Worm (Caenorhabditis elegans): ENCODE results near the gene tin-9.2.

tin-9.2 gene

ce11 chrIV:13104900-13105299, 6.1 kb downstream of the tin-9.2 start, which contains the start of gene rde-11:
Gene rde-11, plus strand, starts transcription at chrIV:13105200.
- no peak for TF ChIP-seq ztf-23 (GFP tag; IDR thresholded peaks at IDR 0.05)
- no peak for TF ChIP-seq klf-2 (GFP tag; conservative IDR thresholded peaks at IDR 0.05)
- TF ChIP-seq med-1 (GFP tag; optimal IDR thresholded peaks at IDR 0.05; ENCODE audit: insufficient read depth): no peak
- TF ChIP-seq cog-1 (tag; optimal IDR thresholded peaks at IDR 0.05): no peak
- no peak for TF ChIP-seq T22C8.4 (GFP tag; IDR thresholded peaks at IDR 0.05)
- TF ChIP-seq flt-1 (GFP tag; IDR thresholded peaks at IDR 0.05): no peak
- no peak for TF ChIP-seq tab-1 (GFP tag; IDR thresholded peaks at IDR 0.05)
- TF ChIP-seq ztf-29 (GFP tag; IDR thresholded peaks at IDR 0.05): no peak
- TF ChIP-seq ref-1 (GFP tag; conservative IDR thresholded peaks at IDR 0.05): no peak

- TF ChIP-seq ztf-29 (GFP tag; IDR thresholded peaks at IDR 0.05) (no peak), ztf-23 (GFP tag; IDR thresholded peaks at IDR 0.05) (no peak), cog-1 (tag; optimal IDR thresholded peaks at IDR 0.05) (no peak), T22C8.4 (GFP tag; IDR thresholded peaks at IDR 0.05) (no peak), med-1 (GFP tag; optimal IDR thresholded peaks at IDR 0.05; ENCODE audit: insufficient read depth) (no peak), flt-1 (GFP tag; IDR thresholded peaks at IDR 0.05) (no peak), tab-1 (GFP tag; IDR thresholded peaks at IDR 0.05) (no peak), ref-1 (GFP tag; conservative IDR thresholded peaks at IDR 0.05) (no peak), klf-2 (GFP tag; conservative IDR thresholded peaks at IDR 0.05) (no peak)
Observed at ce11 chrIV:13107359-13107758, 8.6 kb downstream of the tin-9.2 start, which contains the start of gene B0564.2. Gene B0564.2, plus strand, starts transcription at chrIV:13107659.

DNA sequence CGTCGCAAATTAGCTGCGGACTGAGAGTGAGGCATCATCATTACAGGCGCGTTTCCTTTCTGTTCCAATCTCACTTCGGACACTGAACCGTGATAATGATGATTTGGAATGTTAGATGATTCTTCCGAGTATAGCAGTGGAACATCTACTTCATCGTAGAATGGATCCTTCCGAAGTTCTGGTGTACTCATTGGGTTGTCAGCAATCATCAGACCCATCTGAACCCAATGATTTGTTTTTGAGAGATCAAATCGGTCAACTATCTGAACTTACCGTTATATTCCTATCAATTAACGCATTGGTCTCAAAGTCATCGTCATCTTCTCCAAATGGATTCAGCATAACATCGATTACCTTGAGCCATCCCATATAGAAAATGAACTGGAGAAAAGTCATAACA, 9.6 kb downstream of the tin-9.2 start:
- no peak for TF ChIP-seq flt-1 (GFP tag; IDR thresholded peaks at IDR 0.05)
- no peak for TF ChIP-seq klf-2 (GFP tag; conservative IDR thresholded peaks at IDR 0.05)
- TF ChIP-seq med-1 (GFP tag; optimal IDR thresholded peaks at IDR 0.05; ENCODE audit: insufficient read depth): no peak
- no peak for TF ChIP-seq tab-1 (GFP tag; IDR thresholded peaks at IDR 0.05)
- TF ChIP-seq ztf-29 (GFP tag; IDR thresholded peaks at IDR 0.05): no peak
- no peak for TF ChIP-seq ztf-23 (GFP tag; IDR thresholded peaks at IDR 0.05)
- no peak for TF ChIP-seq T22C8.4 (GFP tag; IDR thresholded peaks at IDR 0.05)
- no peak for TF ChIP-seq ref-1 (GFP tag; conservative IDR thresholded peaks at IDR 0.05)

- TF ChIP-seq ztf-23 (GFP tag; IDR thresholded peaks at IDR 0.05) (no peak), ref-1 (GFP tag; conservative IDR thresholded peaks at IDR 0.05) (no peak), cog-1 (tag; optimal IDR thresholded peaks at IDR 0.05) (no peak), flt-1 (GFP tag; IDR thresholded peaks at IDR 0.05) (no peak), med-1 (GFP tag; optimal IDR thresholded peaks at IDR 0.05; ENCODE audit: insufficient read depth) (no peak), T22C8.4 (GFP tag; IDR thresholded peaks at IDR 0.05) (no peak), klf-2 (GFP tag; conservative IDR thresholded peaks at IDR 0.05) (no peak), tab-1 (GFP tag; IDR thresholded peaks at IDR 0.05) (no peak), ztf-29 (GFP tag; IDR thresholded peaks at IDR 0.05) (no peak)
Observed at ce11 chrIV:13109751-13110150, 11.0 kb downstream of the tin-9.2 start, which contains the start of gene best-1. Gene best-1, minus strand, starts transcription at chrIV:13109779.

DNA sequence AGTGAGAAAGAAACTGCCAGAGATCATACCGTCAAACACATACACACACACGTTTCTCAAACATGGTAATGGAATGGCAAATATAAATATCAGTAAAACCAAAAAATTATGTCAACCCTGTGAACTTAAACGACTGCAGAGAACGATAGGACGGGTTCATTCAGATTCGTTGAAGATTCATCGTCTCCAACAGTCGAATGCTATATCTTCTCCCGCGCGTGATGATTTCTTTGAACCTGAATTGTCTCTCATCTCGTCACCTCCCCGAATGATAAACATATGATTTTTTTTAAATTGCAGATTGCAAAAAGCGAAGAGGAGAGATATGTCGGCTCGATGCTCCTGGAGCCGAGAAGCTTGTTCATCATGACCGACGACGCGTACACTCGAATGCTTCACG, 12.1 kb downstream of the tin-9.2 start:
- TF ChIP-seq klf-2 (GFP tag; conservative IDR thresholded peaks at IDR 0.05) (no peak), ztf-23 (GFP tag; IDR thresholded peaks at IDR 0.05) (no peak), ref-1 (GFP tag; conservative IDR thresholded peaks at IDR 0.05) (no peak), flt-1 (GFP tag; IDR thresholded peaks at IDR 0.05) (no peak), cog-1 (tag; optimal IDR thresholded peaks at IDR 0.05) (no peak), med-1 (GFP tag; optimal IDR thresholded peaks at IDR 0.05; ENCODE audit: insufficient read depth) (no peak), tab-1 (GFP tag; IDR thresholded peaks at IDR 0.05) (no peak), ztf-29 (GFP tag; IDR thresholded peaks at IDR 0.05) (no peak)

ce11 chrIV:13112982-13113381, 14.2 kb downstream of the tin-9.2 start, which contains the start of gene best-2:
Gene best-2, minus strand, starts transcription at chrIV:13113082.
- TF ChIP-seq ref-1 (GFP tag; conservative IDR thresholded peaks at IDR 0.05): no peak
- TF ChIP-seq ztf-23 (GFP tag; IDR thresholded peaks at IDR 0.05): no peak
- TF ChIP-seq flt-1 (GFP tag; IDR thresholded peaks at IDR 0.05): no peak
- TF ChIP-seq ztf-29 (GFP tag; IDR thresholded peaks at IDR 0.05): no peak
- TF ChIP-seq T22C8.4 (GFP tag; IDR thresholded peaks at IDR 0.05): no peak
- TF ChIP-seq med-1 (GFP tag; optimal IDR thresholded peaks at IDR 0.05; ENCODE audit: insufficient read depth): no peak
- TF ChIP-seq klf-2 (GFP tag; conservative IDR thresholded peaks at IDR 0.05): no peak
- no peak for TF ChIP-seq cog-1 (tag; optimal IDR thresholded peaks at IDR 0.05)
- TF ChIP-seq tab-1 (GFP tag; IDR thresholded peaks at IDR 0.05): no peak

DNA sequence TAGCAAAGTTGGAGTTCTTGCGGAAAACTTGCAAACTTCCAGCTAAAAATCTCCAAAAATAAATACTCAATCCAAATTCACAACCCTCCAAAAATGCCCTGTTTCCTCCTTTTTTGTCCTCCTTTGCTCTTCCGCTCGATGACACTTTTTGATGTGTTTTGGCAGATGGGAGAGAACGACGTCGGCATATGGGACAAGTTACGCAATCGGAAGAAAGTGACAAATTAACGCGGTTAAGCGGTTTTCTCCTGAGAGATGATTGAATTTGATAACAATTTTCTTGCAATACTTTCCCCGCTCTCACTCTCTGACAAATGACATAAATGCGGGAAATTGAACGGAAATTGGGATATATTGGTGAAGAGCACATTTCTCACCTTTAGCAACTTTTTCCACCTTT, 17.9 kb downstream of the tin-9.2 start:
- TF ChIP-seq ref-1 (GFP tag; conservative IDR thresholded peaks at IDR 0.05): no peak
- no peak for TF ChIP-seq T22C8.4 (GFP tag; IDR thresholded peaks at IDR 0.05)
- TF ChIP-seq flt-1 (GFP tag; IDR thresholded peaks at IDR 0.05): no peak
- TF ChIP-seq ztf-23 (GFP tag; IDR thresholded peaks at IDR 0.05): no peak
- no peak for TF ChIP-seq med-1 (GFP tag; optimal IDR thresholded peaks at IDR 0.05; ENCODE audit: insufficient read depth)
- TF ChIP-seq klf-2 (GFP tag; conservative IDR thresholded peaks at IDR 0.05): no peak
- no peak for TF ChIP-seq ztf-29 (GFP tag; IDR thresholded peaks at IDR 0.05)
- TF ChIP-seq tab-1 (GFP tag; IDR thresholded peaks at IDR 0.05): no peak
- TF ChIP-seq cog-1 (tag; optimal IDR thresholded peaks at IDR 0.05): no peak

DNA sequence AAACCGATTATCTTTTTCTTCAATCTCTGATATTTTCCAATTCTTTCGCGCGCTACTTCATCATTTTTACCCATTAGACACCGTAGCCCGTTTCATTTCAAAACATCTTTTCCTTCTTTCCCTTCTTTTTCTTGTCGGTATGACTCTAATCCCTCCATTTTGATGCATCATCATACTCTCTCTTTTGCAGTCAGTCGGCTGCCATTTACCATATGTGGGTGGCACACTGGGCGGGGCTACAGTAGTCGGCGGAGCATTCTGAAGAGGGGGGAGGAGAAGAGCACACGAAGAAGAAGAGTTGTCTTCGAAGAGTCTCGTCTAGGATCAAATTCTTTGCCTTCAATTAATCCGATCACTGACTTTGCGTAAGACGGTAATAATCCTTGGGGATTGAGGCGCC, 20.0 kb downstream of the tin-9.2 start, which contains the start of gene unc-30:
Gene unc-30, plus strand, starts transcription at position 184 of the 400 bp plus-strand sequence.
- TF ChIP-seq cog-1 (tag; optimal IDR thresholded peaks at IDR 0.05): no peak
- TF ChIP-seq ztf-29 (GFP tag; IDR thresholded peaks at IDR 0.05): no peak
- TF ChIP-seq tab-1 (GFP tag; IDR thresholded peaks at IDR 0.05): no peak
- TF ChIP-seq ztf-23 (GFP tag; IDR thresholded peaks at IDR 0.05): no peak
- no peak for TF ChIP-seq flt-1 (GFP tag; IDR thresholded peaks at IDR 0.05)
- no peak for TF ChIP-seq med-1 (GFP tag; optimal IDR thresholded peaks at IDR 0.05; ENCODE audit: insufficient read depth)
- no peak for TF ChIP-seq klf-2 (GFP tag; conservative IDR thresholded peaks at IDR 0.05)
- TF ChIP-seq ref-1 (GFP tag; conservative IDR thresholded peaks at IDR 0.05): no peak
- no peak for TF ChIP-seq T22C8.4 (GFP tag; IDR thresholded peaks at IDR 0.05)

ce11 chrIV:13121396-13121795, 22.6 kb downstream of the tin-9.2 start:
- TF ChIP-seq ztf-29 (GFP tag; IDR thresholded peaks at IDR 0.05) (no peak), med-1 (GFP tag; optimal IDR thresholded peaks at IDR 0.05; ENCODE audit: insufficient read depth) (no peak), ref-1 (GFP tag; conservative IDR thresholded peaks at IDR 0.05) (no peak), ztf-23 (GFP tag; IDR thresholded peaks at IDR 0.05) (no peak), cog-1 (tag; optimal IDR thresholded peaks at IDR 0.05) (no peak), tab-1 (GFP tag; IDR thresholded peaks at IDR 0.05) (no peak), T22C8.4 (GFP tag; IDR thresholded peaks at IDR 0.05) (no peak), flt-1 (GFP tag; IDR thresholded peaks at IDR 0.05) (no peak), klf-2 (GFP tag; conservative IDR thresholded peaks at IDR 0.05) (no peak)

Measured in whole organism, midembryonic.